Fruit fly (Drosophila melanogaster): ENCODE measurements around the gene Vps33B.

The Vps33B gene

dm6 chr3R:25518584-25518983 lies 45.3 kb downstream of the Vps33B start:
- TF ChIP-seq tx (GFP tag; optimal IDR thresholded peaks at IDR 0.05) (no peak), Med (GFP tag) (peak; percentile 49), CG12942 (GFP tag; optimal IDR thresholded peaks at IDR 0.05) (no peak), CG11560 (tag; IDR thresholded peaks at IDR 0.05) (no peak), CG31388 (GFP tag; optimal IDR thresholded peaks at IDR 0.05) (no peak), Atf6 (GFP tag; IDR thresholded peaks at IDR 0.05) (no peak), CG10274 (GFP tag; optimal IDR thresholded peaks at IDR 0.05) (no peak), CoRest (tag; optimal IDR thresholded peaks at IDR 0.05) (no peak), CG32767 (GFP tag; IDR thresholded peaks at IDR 0.05) (0 out of 2 replicates have a peak, but pooled peaks have one; percentile 28), pb (GFP tag; optimal IDR thresholded peaks at IDR 0.05) (no peak), ase (GFP tag; IDR thresholded peaks at IDR 0.05) (no peak), mld (GFP tag; IDR thresholded peaks at IDR 0.05; ENCODE audit: partially characterized antibody) (no peak), sc (optimal IDR thresholded peaks at IDR 0.05) (no peak), sc (GFP tag; optimal IDR thresholded peaks at IDR 0.05) (no peak), cg (GFP tag; optimal IDR thresholded peaks at IDR 0.05) (peak; percentile 60)

- TF ChIP-seq CG6175 (GFP tag; IDR thresholded peaks at IDR 0.05) (no peak), org-1 (GFP tag; optimal IDR thresholded peaks at IDR 0.05) (peak; percentile 3), Ssrp (tag; optimal IDR thresholded peaks at IDR 0.05) (peak; percentile 39), CG10267 (tag; optimal IDR thresholded peaks at IDR 0.05) (peak; percentile 1), Eip74EF (GFP tag; optimal IDR thresholded peaks at IDR 0.05) (no peak), ham (GFP tag; IDR thresholded peaks at IDR 0.05) (no peak), CG14710 (tag; optimal IDR thresholded peaks at IDR 0.05) (peak; percentile 18), D19A (tag; optimal IDR thresholded peaks at IDR 0.05) (peak; percentile 15), fd102C (GFP tag; optimal IDR thresholded peaks at IDR 0.05) (no peak), Dll (GFP tag; IDR thresholded peaks at IDR 0.05; ENCODE audit: partially characterized antibody) (no peak), cg (GFP tag; optimal IDR thresholded peaks at IDR 0.05) (no peak), eve (GFP tag; optimal IDR thresholded peaks at IDR 0.05) (peak in 1 of 2 experiments; percentile 39), Meics (GFP tag; optimal IDR thresholded peaks at IDR 0.05) (peak; percentile 26), az2 (GFP tag; optimal IDR thresholded peaks at IDR 0.05) (peak; percentile 22), bsh (GFP tag; optimal IDR thresholded peaks at IDR 0.05) (peak in 1 of 2 experiments; percentile 43), CG34224 (GFP tag; IDR thresholded peaks at IDR 0.05; ENCODE audit: partially characterized antibody) (no peak), CG11504 (tag; optimal IDR thresholded peaks at IDR 0.05) (peak; percentile 63), fru (optimal IDR thresholded peaks at IDR 0.05) (no peak), CHES-1-like (GFP tag; optimal IDR thresholded peaks at IDR 0.05) (no peak), PHDP (tag; optimal IDR thresholded peaks at IDR 0.05) (peak; percentile 35), CG2120 (GFP tag; optimal IDR thresholded peaks at IDR 0.05) (peak; percentile 14), CG2712 (tag; optimal IDR thresholded peaks at IDR 0.05) (peak; percentile 45), Poxn (GFP tag; IDR thresholded peaks at IDR 0.05) (no peak), CG6654 (GFP tag; optimal IDR thresholded peaks at IDR 0.05) (no peak), CG13424 (tag; optimal IDR thresholded peaks at IDR 0.05) (peak; percentile 25), CG6689 (GFP tag; IDR thresholded peaks at IDR 0.05) (0 out of 2 replicates have a peak, but pooled peaks have one; percentile 26), Dip2 (GFP tag; IDR thresholded peaks at IDR 0.05) (0 out of 2 replicates have a peak, but pooled peaks have one; percentile 11), CG15269 (tag; optimal IDR thresholded peaks at IDR 0.05) (peak; percentile 25), CG6272 (GFP tag; IDR thresholded peaks at IDR 0.05) (no peak), HLH4C (GFP tag; IDR thresholded peaks at IDR 0.05; ENCODE audit: partially characterized antibody) (no peak), Blimp-1 (GFP tag; optimal IDR thresholded peaks at IDR 0.05) (peak; percentile 55), cwo (GFP tag; optimal IDR thresholded peaks at IDR 0.05) (peak; percentile 5), CG8290 (GFP tag; optimal IDR thresholded peaks at IDR 0.05) (peak; percentile 11), CG8290 (tag; optimal IDR thresholded peaks at IDR 0.05) (peak; percentile 22 to 65), CG15601 (tag; optimal IDR thresholded peaks at IDR 0.05) (peak; percentile 24)
These were observed 46.3 kb downstream of the Vps33B start for dm6 chr3R:25519465-25520071.
